Worm (Caenorhabditis elegans) whole organism, mixed stage, embryonic: Measurements from ENCODE around the gene C08G9.1.
"Not testable (repeated sequence)": the region's sequence is repeated elsewhere in the genome, so short reads cannot be mapped to it uniquely, and the experiment has no call there.

Experiments used
- M03D4.4 ChIP-seq: sonication (generic microtip); optimal IDR thresholded peaks from 2 replicates; lab custom pipeline; 2017; ENCODE audit warnings: mild to moderate bottlenecking, missing genetic modification characterization, missing compliant biosample characterization
- bed-3 ChIP-seq: fragments of 200-800 bp; sonication (Bioruptor generic); optimal IDR thresholded peaks from 3 replicates; lab custom pipeline; 2018; ENCODE audit warnings: mild to moderate bottlenecking, missing genetic modification characterization, moderate library complexity, missing compliant biosample characterization
- blmp-1 ChIP-seq: fragments of 150-350 bp; optimal IDR thresholded peaks from 2 replicates; lab custom pipeline; 2014; ENCODE audit warnings: missing biosample characterization, missing genetic modification characterization
- ceh-43 ChIP-seq: fragments of 200-800 bp; sonication (Bioruptor generic); optimal IDR thresholded peaks from 2 replicates; lab custom pipeline; 2018; ENCODE audit warnings: mild to moderate bottlenecking, missing genetic modification characterization, moderate library complexity, missing compliant biosample characterization
- ces-1 ChIP-seq: fragments of 150-350 bp; optimal IDR thresholded peaks from 2 replicates; lab custom pipeline; 2014; ENCODE audit warnings: missing biosample characterization, missing genetic modification reagents, missing genetic modification characterization
- cnd-1 ChIP-seq: fragments of 200-800 bp; sonication (Bioruptor generic); optimal IDR thresholded peaks from 2 replicates; lab custom pipeline; 2018; ENCODE audit warnings: mild to moderate bottlenecking, missing genetic modification characterization, missing compliant biosample characterization
- drap-1 ChIP-seq: fragments of 200-800 bp; sonication (Bioruptor generic); optimal IDR thresholded peaks from 3 replicates; lab custom pipeline; 2018; ENCODE audit warnings: mild to moderate bottlenecking, missing genetic modification characterization, missing compliant biosample characterization
- elt-1 ChIP-seq: sonication (generic microtip); optimal IDR thresholded peaks from 2 replicates; lab custom pipeline; 2017; ENCODE audit warnings: missing genetic modification characterization, mild to moderate bottlenecking, missing compliant biosample characterization, antibody characterized with exemption, moderate library complexity, borderline replicate concordance; ENCODE audit not compliant: insufficient read depth
- elt-3 ChIP-seq: fragments of 150-350 bp; optimal IDR thresholded peaks from 2 replicates; lab custom pipeline; 2014; ENCODE audit warnings: missing biosample characterization, missing genetic modification characterization
- flh-1 ChIP-seq: fragments of 200-800 bp; sonication (Bioruptor generic); optimal IDR thresholded peaks from 2 replicates; lab custom pipeline; 2018; ENCODE audit warnings: mild to moderate bottlenecking, missing genetic modification characterization, moderate library complexity, missing compliant biosample characterization
- ham-2 ChIP-seq: fragments of 200-800 bp; sonication (Bioruptor generic); optimal IDR thresholded peaks from 2 replicates; lab custom pipeline; 2018; ENCODE audit warnings: mild to moderate bottlenecking, missing genetic modification characterization, missing compliant biosample characterization
- hlh-1 ChIP-seq: fragments of 150-350 bp; optimal IDR thresholded peaks from 2 replicates; lab custom pipeline; 2014; ENCODE audit warnings: missing biosample characterization, missing genetic modification reagents, missing genetic modification characterization
- lin-32 ChIP-seq: fragments of 200-800 bp; sonication (Bioruptor generic); optimal IDR thresholded peaks from 2 replicates; lab custom pipeline; 2018; ENCODE audit warnings: mild to moderate bottlenecking, missing genetic modification characterization, missing compliant biosample characterization
- lsy-2 ChIP-seq: fragments of 150-350 bp; optimal IDR thresholded peaks from 2 replicates; lab custom pipeline; 2014; ENCODE audit warnings: missing biosample characterization, missing genetic modification characterization
- mab-5 ChIP-seq: fragments of 150-350 bp; optimal IDR thresholded peaks from 2 replicates; lab custom pipeline; 2014; ENCODE audit warnings: missing biosample characterization, missing genetic modification characterization
- mep-1 ChIP-seq: fragments of 150-350 bp; optimal IDR thresholded peaks from 2 replicates; lab custom pipeline; 2017; ENCODE audit warnings: missing biosample characterization, missing genetic modification reagents, missing genetic modification characterization, inconsistent platforms
- mls-2 ChIP-seq: sonication (generic microtip); optimal IDR thresholded peaks from 2 replicates; lab custom pipeline; 2016; ENCODE audit warnings: mild to moderate bottlenecking, missing genetic modification characterization, moderate library complexity, missing compliant biosample characterization
- nhr-2 ChIP-seq: fragments of 150-350 bp; optimal IDR thresholded peaks from 2 replicates; lab custom pipeline; 2014; ENCODE audit warnings: missing biosample characterization, missing genetic modification characterization
- nhr-237 ChIP-seq: fragments of 150-350 bp; optimal IDR thresholded peaks from 2 replicates; lab custom pipeline; 2014; ENCODE audit warnings: missing biosample characterization, missing genetic modification characterization
- nhr-28 ChIP-seq: fragments of 150-350 bp; optimal IDR thresholded peaks from 2 replicates; lab custom pipeline; 2014; ENCODE audit warnings: missing biosample characterization, missing genetic modification characterization
- pha-4 ChIP-seq: fragments of 150-350 bp; optimal IDR thresholded peaks from 2 replicates; lab custom pipeline; 2018; ENCODE audit warnings: missing biosample characterization, missing genetic modification reagents, missing genetic modification characterization
- sem-2 ChIP-seq: fragments of 200-800 bp; sonication (Bioruptor generic); optimal IDR thresholded peaks from 2 replicates; lab custom pipeline; 2018; ENCODE audit warnings: mild to moderate bottlenecking, missing genetic modification characterization, missing compliant biosample characterization
- sptf-1 ChIP-seq: sonication (generic microtip); optimal IDR thresholded peaks from 2 replicates; lab custom pipeline; 2017; ENCODE audit warnings: mild to moderate bottlenecking, missing genetic modification characterization, moderate library complexity, missing compliant biosample characterization
- tbx-8 ChIP-seq: fragments of 200-800 bp; sonication (Bioruptor generic); optimal IDR thresholded peaks from 2 replicates; lab custom pipeline; 2018; ENCODE audit warnings: mild to moderate bottlenecking, missing genetic modification characterization, moderate library complexity, missing compliant biosample characterization
- unc-120 ChIP-seq: sonication (generic microtip); optimal IDR thresholded peaks from 2 replicates; lab custom pipeline; 2017; ENCODE audit warnings: missing genetic modification characterization, missing compliant biosample characterization; ENCODE audit not compliant: poor library complexity, severe bottlenecking
- unc-39 ChIP-seq: fragments of 150-350 bp; optimal IDR thresholded peaks from 2 replicates; lab custom pipeline; 2014; ENCODE audit warnings: missing biosample characterization, missing genetic modification characterization
- unc-62 ChIP-seq: fragments of 150-350 bp; optimal IDR thresholded peaks from 2 replicates; lab custom pipeline; 2014; ENCODE audit warnings: missing biosample characterization, missing genetic modification reagents, missing genetic modification characterization

The C08G9.1 gene

DNA sequence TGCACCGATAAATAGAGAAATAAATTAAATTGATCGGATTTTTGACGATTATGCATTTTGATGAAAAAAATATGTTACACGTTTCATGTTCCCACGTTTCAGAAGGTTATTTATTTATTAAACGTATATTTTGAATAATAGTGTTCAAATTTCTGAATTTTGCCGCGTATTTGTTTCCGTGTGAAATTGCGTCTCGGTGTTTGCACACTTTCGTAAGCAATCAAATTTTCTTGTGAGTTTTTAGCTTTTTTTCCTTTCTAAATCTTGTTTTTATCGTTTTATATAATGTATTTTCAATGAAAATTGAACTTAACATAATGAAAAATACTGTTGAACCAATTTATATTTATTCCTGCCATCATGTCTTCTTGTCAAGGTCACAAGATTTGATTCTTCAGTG lies 26.0 kb upstream of the C08G9.1 start, which contains the start of gene F45E4.6:
TSS of gene F45E4.6 (minus strand) at position 14 of the 400 bp plus-strand sequence.
- peak; percentile 89 for TF ChIP-seq ces-1
- no peak for TF ChIP-seq mep-1 (tag; lab: Kevin White, UChicago)
- peak; percentile 28 for TF ChIP-seq mls-2 (tag; lab: Kevin White, UChicago)
- no peak for TF ChIP-seq elt-1
- no peak for TF ChIP-seq ham-2 (GFP tag; lab: Kevin White, UChicago)
- TF ChIP-seq pha-4 (tag; lab: Kevin White, UChicago), result no peak

DNA sequence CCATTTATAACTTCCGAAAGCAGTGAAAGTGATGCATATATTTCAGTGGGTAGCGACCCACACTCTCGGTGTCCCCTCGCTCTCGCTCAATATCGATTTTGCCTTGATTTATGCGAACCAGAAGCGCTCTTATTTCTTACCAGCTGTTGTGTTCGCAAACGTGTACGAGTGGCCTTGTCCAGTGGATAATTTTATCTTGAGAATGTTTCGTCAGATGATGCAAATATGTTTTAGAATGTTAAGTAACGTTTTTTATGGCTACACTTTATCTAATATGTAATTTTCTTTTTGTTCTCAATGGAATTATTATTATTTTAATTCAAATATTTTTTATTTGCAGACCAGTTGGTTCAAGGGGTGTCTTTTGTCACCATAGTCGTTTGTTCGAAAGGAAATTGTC lies 25.5 kb upstream of the C08G9.1 start, which contains the start of gene plp-1:
TSS of gene plp-1 (plus strand) at position 341 of the 400 bp plus-strand sequence.
- no peak for TF ChIP-seq unc-120 (tag; lab: Kevin White, UChicago)
- TF ChIP-seq ces-1, result no peak
- TF ChIP-seq elt-3 (tag; lab: Kevin White, UChicago), result no peak
- no peak for TF ChIP-seq sem-2 (GFP tag; lab: Kevin White, UChicago)
- no peak for TF ChIP-seq tbx-8 (GFP tag; lab: Kevin White, UChicago)
- TF ChIP-seq mep-1 (tag; lab: Kevin White, UChicago), result no peak
- TF ChIP-seq nhr-237 (tag; lab: Kevin White, UChicago), result no peak
- TF ChIP-seq lin-32 (GFP tag; lab: Kevin White, UChicago), result peak; percentile 24

DNA sequence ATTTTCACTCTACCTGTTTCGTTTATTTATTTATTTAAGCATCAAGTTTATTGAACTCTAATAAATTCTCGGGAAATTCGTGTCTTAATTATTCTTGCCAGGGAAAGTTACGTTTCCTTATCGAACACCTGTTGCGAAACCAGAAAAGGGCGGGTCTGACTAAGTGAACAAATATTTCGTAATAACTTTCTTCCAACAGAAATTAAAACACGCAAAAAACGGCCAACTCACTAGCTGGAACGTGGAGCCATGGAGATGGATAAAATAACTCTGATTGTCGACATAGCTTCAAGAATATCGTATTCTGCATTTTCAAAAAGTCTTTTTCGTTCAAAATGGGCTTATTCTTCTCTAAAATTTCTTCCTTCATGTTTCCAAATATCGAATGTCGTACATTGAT lies 24.0 kb upstream of the C08G9.1 start, which contains the start of gene warf-1:
TSS of gene warf-1 (plus strand) at position 209 of the 400 bp plus-strand sequence.
- TF ChIP-seq drap-1 (GFP tag; lab: Kevin White, UChicago); ham-2 (GFP tag; lab: Kevin White, UChicago); cnd-1 (tag; lab: Kevin White, UChicago): not testable (repeated sequence)

DNA sequence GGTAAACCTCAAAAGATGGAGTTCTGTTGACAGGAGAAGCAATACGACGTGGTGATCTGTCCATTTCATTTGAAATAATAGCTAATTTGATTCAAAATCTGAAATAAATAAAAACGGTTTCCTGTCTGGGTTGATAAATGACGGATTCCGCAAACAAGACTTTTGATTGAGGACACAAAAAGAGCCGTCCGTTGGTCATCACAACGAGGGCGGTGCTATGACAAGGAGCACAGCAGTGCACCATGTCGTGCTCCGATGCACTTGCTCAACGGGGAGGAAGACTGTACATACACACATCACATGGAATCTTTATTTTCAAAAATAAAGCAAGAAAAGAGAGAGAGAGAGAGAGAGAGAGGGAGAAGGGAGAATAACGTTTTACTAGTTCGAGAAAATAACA lies 16.8 kb upstream of the C08G9.1 start, which contains the start of gene nep-16:
TSS of gene nep-16 (minus strand) at position 101 of the 400 bp plus-strand sequence.
- no peak for TF ChIP-seq unc-120 (tag; lab: Kevin White, UChicago)
- TF ChIP-seq elt-3 (tag; lab: Kevin White, UChicago), result no peak
- TF ChIP-seq blmp-1 (tag; lab: Kevin White, UChicago), result no peak
- no peak for TF ChIP-seq tbx-8 (GFP tag; lab: Kevin White, UChicago)
- TF ChIP-seq nhr-28 (tag; lab: Kevin White, UChicago), result no peak
- TF ChIP-seq lsy-2 (tag; lab: Kevin White, UChicago), result no peak
- TF ChIP-seq lin-32 (GFP tag; lab: Kevin White, UChicago), result no peak
- TF ChIP-seq mab-5 (tag; lab: Kevin White, UChicago), result no peak
- TF ChIP-seq pha-4 (tag; lab: Kevin White, UChicago), result no peak
- TF ChIP-seq M03D4.4 (tag; lab: Kevin White, UChicago), result no peak
- no peak for TF ChIP-seq nhr-2

DNA sequence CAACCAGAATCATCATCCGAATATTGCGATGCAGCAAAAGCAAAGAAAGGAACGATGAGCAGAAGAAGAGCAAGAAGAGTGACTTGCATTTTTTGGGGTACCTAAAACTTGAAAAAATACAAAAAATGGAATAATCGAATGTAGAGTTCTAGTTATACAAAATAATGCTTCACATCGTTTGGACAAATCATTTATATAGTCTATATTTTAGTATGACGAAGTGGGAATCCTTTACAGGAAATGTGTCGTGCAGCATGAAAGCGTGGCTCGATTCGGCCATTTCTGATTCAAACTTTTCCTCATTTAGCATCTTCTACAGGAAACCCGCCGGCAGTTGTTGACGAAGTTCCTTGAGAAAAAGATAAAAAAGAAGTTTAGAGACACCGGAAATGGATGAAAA lies 15.6 kb upstream of the C08G9.1 start, which contains the start of gene nlp-20:
TSS of gene nlp-20 (minus strand) at position 101 of the 400 bp plus-strand sequence.
- TF ChIP-seq ceh-43 (GFP tag; lab: Kevin White, UChicago) (no peak), unc-62 (GFP tag; lab: Kevin White, UChicago) (no peak), hlh-1 (tag; lab: Kevin White, UChicago) (no peak), unc-39 (no peak), lsy-2 (tag; lab: Kevin White, UChicago) (no peak), elt-1 (no peak), ham-2 (GFP tag; lab: Kevin White, UChicago) (no peak)

DNA sequence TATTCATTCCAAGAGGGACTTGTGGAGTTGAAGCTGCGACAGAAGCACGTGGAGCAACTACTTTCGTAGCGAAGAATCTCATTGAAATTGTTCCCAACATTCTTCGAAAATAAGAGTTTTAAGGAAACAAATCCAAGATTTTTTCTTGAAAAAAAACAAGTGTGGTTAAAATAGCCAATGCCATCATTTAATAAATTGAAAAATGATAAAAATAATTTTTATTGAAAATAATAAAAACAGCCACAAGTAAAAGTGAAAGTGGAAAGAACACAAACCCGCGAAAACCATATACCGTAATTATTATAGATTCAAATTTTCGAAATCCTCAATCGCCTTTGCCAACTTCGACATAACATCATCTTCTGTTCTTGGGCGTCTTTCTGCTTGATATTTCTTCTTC lies 12.4 kb upstream of the C08G9.1 start, which contains the start of gene hmg-5:
TSS of gene hmg-5 (minus strand) at position 101 of the 400 bp plus-strand sequence.
- TF ChIP-seq sem-2 (GFP tag; lab: Kevin White, UChicago) (no peak), cnd-1 (tag; lab: Kevin White, UChicago) (no peak), mab-5 (tag; lab: Kevin White, UChicago) (no peak), nhr-2 (no peak), ces-1 (no peak), unc-39 (no peak), drap-1 (GFP tag; lab: Kevin White, UChicago) (no peak), elt-1 (no peak), flh-1 (no peak), sptf-1 (tag; lab: Kevin White, UChicago) (no peak), bed-3 (GFP tag; lab: Kevin White, UChicago) (no peak), pha-4 (tag; lab: Kevin White, UChicago) (no peak)
